Worm (Caenorhabditis elegans): ENCODE data around the gene C29E4.12.

DNA sequence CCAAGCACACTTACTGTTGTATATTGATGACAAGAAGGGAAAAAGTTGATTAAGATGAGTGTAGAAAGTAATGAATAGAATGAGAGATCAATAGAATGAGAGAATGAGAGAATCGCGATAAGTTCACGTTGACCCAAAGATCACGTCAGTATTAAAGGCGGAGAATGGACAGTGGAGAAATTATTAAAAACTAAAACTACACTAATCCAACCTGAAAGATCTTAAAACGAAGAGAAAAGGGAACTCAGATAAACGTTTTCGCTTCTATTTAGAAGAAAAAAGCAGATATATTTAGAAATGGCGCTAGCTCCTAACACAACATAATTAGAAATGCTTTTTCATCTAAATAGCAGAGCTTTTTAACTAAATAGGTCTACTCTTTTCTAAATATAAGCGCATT is 12.3 kb downstream of the C29E4.12 start, which contains the start of gene let-754:
- no peak for TF ChIP-seq unc-39 (tag; optimal IDR thresholded peaks at IDR 0.05)
- TF ChIP-seq nhr-12 (tag; optimal IDR thresholded peaks at IDR 0.05) = no peak
- TF ChIP-seq R02D3.7 (tag; optimal IDR thresholded peaks at IDR 0.05) = no peak
- no peak for TF ChIP-seq jun-1 (tag; optimal IDR thresholded peaks at IDR 0.05)
- no peak for TF ChIP-seq sea-2 (GFP tag; optimal IDR thresholded peaks at IDR 0.05)
